Worm (Caenorhabditis elegans) whole organism, mixed stage, embryonic: ENCODE results near the gene glb-1.

ENCODE experiments used
- blmp-1 ChIP-seq: fragments of 150-350 bp; optimal IDR thresholded peaks from 2 replicates; lab custom pipeline; 2014; ENCODE audit warnings: missing biosample characterization, missing genetic modification characterization
- ceh-39 ChIP-seq: fragments of 150-350 bp; optimal IDR thresholded peaks from 2 replicates; lab custom pipeline; 2014; ENCODE audit warnings: missing biosample characterization, missing genetic modification characterization
- elt-3 ChIP-seq: fragments of 150-350 bp; optimal IDR thresholded peaks from 2 replicates; lab custom pipeline; 2014; ENCODE audit warnings: missing biosample characterization, missing genetic modification characterization
- flh-1 ChIP-seq: fragments of 200-800 bp; sonication (Bioruptor generic); optimal IDR thresholded peaks from 2 replicates; lab custom pipeline; 2018; ENCODE audit warnings: mild to moderate bottlenecking, missing genetic modification characterization, moderate library complexity, missing compliant biosample characterization
- lsy-2 ChIP-seq: fragments of 150-350 bp; optimal IDR thresholded peaks from 2 replicates; lab custom pipeline; 2014; ENCODE audit warnings: missing biosample characterization, missing genetic modification characterization
- nhr-12 ChIP-seq: fragments of 150-350 bp; optimal IDR thresholded peaks from 2 replicates; lab custom pipeline; 2014; ENCODE audit warnings: missing biosample characterization, missing genetic modification characterization
- nhr-237 ChIP-seq: fragments of 150-350 bp; optimal IDR thresholded peaks from 2 replicates; lab custom pipeline; 2014; ENCODE audit warnings: missing biosample characterization, missing genetic modification characterization
- nhr-28 ChIP-seq: fragments of 150-350 bp; optimal IDR thresholded peaks from 2 replicates; lab custom pipeline; 2014; ENCODE audit warnings: missing biosample characterization, missing genetic modification characterization
- pha-4 ChIP-seq: fragments of 150-350 bp; optimal IDR thresholded peaks from 2 replicates; lab custom pipeline; 2018; ENCODE audit warnings: missing biosample characterization, missing genetic modification reagents, missing genetic modification characterization
- sem-2 ChIP-seq: fragments of 200-800 bp; sonication (Bioruptor generic); optimal IDR thresholded peaks from 2 replicates; lab custom pipeline; 2018; ENCODE audit warnings: mild to moderate bottlenecking, missing genetic modification characterization, missing compliant biosample characterization
- snpc-4 ChIP-seq: fragments of 150-350 bp; optimal IDR thresholded peaks from 2 replicates; lab custom pipeline; 2014; ENCODE audit warnings: missing biosample characterization, missing genetic modification characterization
- ztf-11 ChIP-seq: fragments of 150-350 bp; optimal IDR thresholded peaks from 2 replicates; lab custom pipeline; 2014; ENCODE audit warnings: missing biosample characterization, missing genetic modification characterization

DNA sequence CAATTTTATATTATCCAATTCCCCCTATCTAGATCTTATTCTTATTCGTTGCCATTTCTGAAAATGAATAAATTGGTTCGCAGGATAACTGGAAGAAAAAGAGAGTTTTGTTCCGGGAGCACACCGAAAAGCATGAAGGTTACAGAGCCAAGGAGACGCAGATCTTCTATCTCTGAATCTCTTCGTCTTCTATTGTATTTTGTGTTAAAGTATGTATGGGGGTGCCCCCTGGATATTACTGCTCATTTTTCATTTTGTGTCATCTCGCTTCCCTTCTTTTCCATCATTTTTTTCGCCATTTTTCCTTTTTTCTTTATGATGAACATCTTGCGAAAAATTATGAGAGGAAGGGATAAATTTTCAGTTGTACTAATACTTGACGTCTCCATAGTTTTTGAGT, 10.6 kb upstream of the glb-1 start:
- no peak for TF ChIP-seq nhr-12 (tag; lab: Kevin White, UChicago)
- TF ChIP-seq elt-3 (tag; lab: Kevin White, UChicago): no peak
- TF ChIP-seq pha-4 (tag; lab: Kevin White, UChicago): no peak
- no peak for TF ChIP-seq snpc-4
- no peak for TF ChIP-seq blmp-1 (tag; lab: Kevin White, UChicago)
- TF ChIP-seq nhr-237 (tag; lab: Kevin White, UChicago): no peak
- no peak for TF ChIP-seq ztf-11
- no peak for TF ChIP-seq flh-1 (GFP tag; lab: Kevin White, UChicago)
- TF ChIP-seq lsy-2: no peak
- no peak for TF ChIP-seq ceh-39 (tag; lab: Kevin White, UChicago)
- TF ChIP-seq nhr-28 (tag; lab: Kevin White, UChicago): no peak
- TF ChIP-seq sem-2 (GFP tag; lab: Kevin White, UChicago): no peak
